Fruit fly (Drosophila melanogaster): ENCODE measurements around the gene FucT6.
A peak's percentile ranks its signal among the peaks of the same experiment; 100 is the strongest.

The FucT6 gene

DNA sequence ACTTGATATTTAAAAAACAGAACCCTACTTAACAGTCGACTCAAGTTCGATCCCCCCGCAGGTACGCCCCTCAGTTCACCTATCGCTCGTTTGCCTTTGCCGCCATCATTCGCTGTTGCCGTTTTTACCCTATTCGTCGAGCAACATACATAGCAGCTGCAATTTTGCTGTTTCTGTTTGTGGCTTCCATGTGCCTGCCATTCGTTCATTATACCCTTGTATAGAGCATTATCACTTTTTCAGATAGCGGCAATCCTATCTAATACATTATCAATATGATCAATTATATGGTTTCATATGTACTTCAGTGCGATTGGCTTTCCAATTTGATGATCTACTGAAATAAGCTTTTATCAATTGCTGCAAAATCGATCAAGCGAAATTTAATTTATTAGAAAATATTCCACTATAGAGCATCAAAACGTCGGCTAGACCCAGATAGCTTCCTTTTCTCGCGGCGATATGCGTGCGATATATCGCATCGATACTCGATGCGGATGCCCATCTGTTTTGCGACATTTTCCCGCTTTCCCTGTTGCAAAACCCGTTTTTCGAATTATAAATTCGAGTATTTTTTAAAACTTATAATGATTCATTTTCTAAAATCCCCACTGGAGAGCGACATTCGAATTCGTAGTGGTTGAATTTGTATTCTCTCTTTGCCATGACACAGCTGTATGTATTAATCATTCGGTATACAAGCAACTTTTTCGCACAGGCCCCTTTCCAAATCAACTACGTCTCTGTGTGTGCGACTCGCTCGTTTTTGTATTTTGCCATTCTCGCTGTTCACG, 6.4 kb upstream of the FucT6 start (continued):
- peak; percentile 69 for TF ChIP-seq ewg (GFP tag; optimal IDR thresholded peaks at IDR 0.05)
- TF ChIP-seq jing (GFP tag; optimal IDR thresholded peaks at IDR 0.05): peak; percentile 79
- peak; percentile 41 for TF ChIP-seq Sry-δ (GFP tag; optimal IDR thresholded peaks at IDR 0.05)
- TF ChIP-seq sima (GFP tag; optimal IDR thresholded peaks at IDR 0.05): peak; percentile 61
- peak; percentile 82 for TF ChIP-seq CG12942 (GFP tag; optimal IDR thresholded peaks at IDR 0.05)
- TF ChIP-seq pum (GFP tag; optimal IDR thresholded peaks at IDR 0.05): peak; percentile 75
- peak; percentile 79 for TF ChIP-seq CG12769 (tag; optimal IDR thresholded peaks at IDR 0.05)
- TF ChIP-seq Ssrp (tag; optimal IDR thresholded peaks at IDR 0.05): peak; percentile 88
- peak; percentile 95 for TF ChIP-seq CG15479 (GFP tag; optimal IDR thresholded peaks at IDR 0.05)
- peak; percentile 60 for TF ChIP-seq GATAe (GFP tag; conservative IDR thresholded peaks at IDR 0.05)
- peak; percentile 64 for TF ChIP-seq Rx (GFP tag; IDR thresholded peaks at IDR 0.05)
- peak; percentile 79 for TF ChIP-seq eyg (GFP tag; optimal IDR thresholded peaks at IDR 0.05)
- TF ChIP-seq CG11247 (GFP tag; IDR thresholded peaks at IDR 0.05): peak; percentile 61
- TF ChIP-seq CG7357 (GFP tag; IDR thresholded peaks at IDR 0.05): peak; percentile 80
- peak; percentile 32 for TF ChIP-seq Lhr (GFP tag; optimal IDR thresholded peaks at IDR 0.05)
- no peak for TF ChIP-seq Ets97D (GFP tag; optimal IDR thresholded peaks at IDR 0.05)
- TF ChIP-seq onecut (GFP tag; IDR thresholded peaks at IDR 0.05): 0 out of 2 replicates have a peak, but pooled peaks have one; percentile 3
- TF ChIP-seq stc (GFP tag; IDR thresholded peaks at IDR 0.05): peak; percentile 83
- TF ChIP-seq CG4282 (GFP tag; optimal IDR thresholded peaks at IDR 0.05): peak; percentile 43
- TF ChIP-seq Chrac-16 (GFP tag; optimal IDR thresholded peaks at IDR 0.05): peak; percentile 86
- TF ChIP-seq ERR (GFP tag; optimal IDR thresholded peaks at IDR 0.05): peak; percentile 84
- TF ChIP-seq Hr3 (GFP tag; optimal IDR thresholded peaks at IDR 0.05): peak; percentile 87
- peak; percentile 81 for TF ChIP-seq CG32772 (GFP tag; IDR thresholded peaks at IDR 0.05)
- no peak for TF ChIP-seq sc (optimal IDR thresholded peaks at IDR 0.05)
- TF ChIP-seq sc (GFP tag; optimal IDR thresholded peaks at IDR 0.05): peak; percentile 85
- TF ChIP-seq CG11560 (tag; IDR thresholded peaks at IDR 0.05): peak; percentile 75
- no peak for TF ChIP-seq ash1 (GFP tag; optimal IDR thresholded peaks at IDR 0.05)
- peak; percentile 74 for TF ChIP-seq ken (GFP tag; IDR thresholded peaks at IDR 0.05)
- peak; percentile 89 for TF ChIP-seq CG17359 (tag; optimal IDR thresholded peaks at IDR 0.05)
- peak; percentile 72 to 82 for TF ChIP-seq Pdp1 (GFP tag; optimal IDR thresholded peaks at IDR 0.05)
- TF ChIP-seq Bdp1 (GFP tag; optimal IDR thresholded peaks at IDR 0.05): peak; percentile 77
- TF ChIP-seq CG10274 (GFP tag; optimal IDR thresholded peaks at IDR 0.05): peak; percentile 90
- TF ChIP-seq tup (GFP tag; optimal IDR thresholded peaks at IDR 0.05): peak; percentile 48
- TF ChIP-seq insv (GFP tag; optimal IDR thresholded peaks at IDR 0.05): peak; percentile 24 to 45
- peak; percentile 67 for TF ChIP-seq CG3163 (GFP tag; optimal IDR thresholded peaks at IDR 0.05)
- no peak for TF ChIP-seq CG4617 (GFP tag; optimal IDR thresholded peaks at IDR 0.05; ENCODE audit: borderline replicate concordance)
- peak; percentile 62 for TF ChIP-seq schlank (tag; optimal IDR thresholded peaks at IDR 0.05)
- TF ChIP-seq CG14667 (GFP tag; IDR thresholded peaks at IDR 0.05): peak; percentile 58
- TF ChIP-seq hkb (optimal IDR thresholded peaks at IDR 0.05): no peak
- peak; percentile 83 for TF ChIP-seq hkb (GFP tag; IDR thresholded peaks at IDR 0.05)
- no peak for TF ChIP-seq dimm (GFP tag; IDR thresholded peaks at IDR 0.05)
- peak; percentile 87 for TF ChIP-seq Bteb2 (GFP tag; optimal IDR thresholded peaks at IDR 0.05)
- peak; percentile 85 for TF ChIP-seq nom (GFP tag; optimal IDR thresholded peaks at IDR 0.05)
- TF ChIP-seq tin (GFP tag; optimal IDR thresholded peaks at IDR 0.05): peak; percentile 82
- TF ChIP-seq gcm2 (GFP tag; optimal IDR thresholded peaks at IDR 0.05): peak; percentile 61
- peak; percentile 90 for TF ChIP-seq CG15269 (tag; optimal IDR thresholded peaks at IDR 0.05)
- TF ChIP-seq CG17829 (tag; optimal IDR thresholded peaks at IDR 0.05): peak; percentile 90
- TF ChIP-seq CG13775 (GFP tag; optimal IDR thresholded peaks at IDR 0.05): peak; percentile 85
- TF ChIP-seq lola (GFP tag; optimal IDR thresholded peaks at IDR 0.05): peak in 1 of 3 experiments; percentile 91
- peak; percentile 84 for TF ChIP-seq CG9609 (GFP tag; optimal IDR thresholded peaks at IDR 0.05)

Data from whole organism, embryonic.